Worm (Caenorhabditis elegans): Measurements from ENCODE around the gene slc-25A29.

slc-25A29 gene

ce11 chrV:14658131-14658530, at the start of gene slc-25A29:
Gene slc-25A29, minus strand, starts transcription at chrV:14658175.
- TF ChIP-seq nhr-28 (tag; optimal IDR thresholded peaks at IDR 0.05) (no peak), lsy-12 (tag; optimal IDR thresholded peaks at IDR 0.05) (no peak), pqm-1 (tag; optimal IDR thresholded peaks at IDR 0.05) (no peak), nhr-25 (tag; optimal IDR thresholded peaks at IDR 0.05) (peak; percentile 37), elt-3 (tag; optimal IDR thresholded peaks at IDR 0.05) (peak in 2 of 3 experiments; percentile 54 to 63), nhr-23 (tag; optimal IDR thresholded peaks at IDR 0.05) (peak; percentile 16), unc-62 (GFP tag; optimal IDR thresholded peaks at IDR 0.05) (no peak), R02D3.7 (tag; optimal IDR thresholded peaks at IDR 0.05) (no peak)

ce11 chrV:14698666-14699065, 40.7 kb upstream of the slc-25A29 start, which contains the start of gene set-5:
Gene set-5, plus strand, starts transcription at chrV:14698966.
- TF ChIP-seq ceh-9 (tag; optimal IDR thresholded peaks at IDR 0.05) (no peak), fos-1 (tag; optimal IDR thresholded peaks at IDR 0.05) (no peak), nhr-67 (tag; optimal IDR thresholded peaks at IDR 0.05) (no peak), zag-1 (tag; optimal IDR thresholded peaks at IDR 0.05) (no peak), lin-15B (tag; optimal IDR thresholded peaks at IDR 0.05) (no peak)

ce11 chrV:14698005-14698404, 40.0 kb upstream of the slc-25A29 start:
- TF ChIP-seq egl-27 (tag; optimal IDR thresholded peaks at IDR 0.05) (no peak), ceh-16 (tag; optimal IDR thresholded peaks at IDR 0.05) (no peak), ztf-4 (tag; optimal IDR thresholded peaks at IDR 0.05) (no peak), elt-1 (tag; optimal IDR thresholded peaks at IDR 0.05) (no peak), nhr-76 (tag; optimal IDR thresholded peaks at IDR 0.05) (no peak), ceh-82 (tag; optimal IDR thresholded peaks at IDR 0.05) (no peak), sea-2 (GFP tag; optimal IDR thresholded peaks at IDR 0.05) (no peak), snpc-4 (tag; optimal IDR thresholded peaks at IDR 0.05) (no peak), nfya-1 (tag; optimal IDR thresholded peaks at IDR 0.05; ENCODE audit: insufficient read depth) (no peak), fkh-2 (tag; optimal IDR thresholded peaks at IDR 0.05) (no peak), nhr-12 (tag; optimal IDR thresholded peaks at IDR 0.05) (no peak), eor-1 (tag; optimal IDR thresholded peaks at IDR 0.05) (no peak)

- TF ChIP-seq lin-15B (tag; optimal IDR thresholded peaks at IDR 0.05) (peak; percentile 59), R02D3.7 (tag; optimal IDR thresholded peaks at IDR 0.05) (peak; percentile 12), nhr-12 (tag; optimal IDR thresholded peaks at IDR 0.05) (no peak), ceh-9 (tag; optimal IDR thresholded peaks at IDR 0.05) (no peak), aly-2 (tag; optimal IDR thresholded peaks at IDR 0.05) (no peak), egl-5 (tag; optimal IDR thresholded peaks at IDR 0.05) (peak; percentile 57), egl-27 (tag; optimal IDR thresholded peaks at IDR 0.05) (no peak), elt-1 (tag; optimal IDR thresholded peaks at IDR 0.05) (no peak), nhr-67 (tag; optimal IDR thresholded peaks at IDR 0.05) (no peak), nhr-11 (tag; optimal IDR thresholded peaks at IDR 0.05) (peak; percentile 55), pha-4 (tag; optimal IDR thresholded peaks at IDR 0.05) (peak; percentile 80), nhr-77 (tag; optimal IDR thresholded peaks at IDR 0.05) (no peak), ceh-82 (tag; optimal IDR thresholded peaks at IDR 0.05) (no peak), snpc-4 (tag; optimal IDR thresholded peaks at IDR 0.05) (peak; percentile 77), nhr-25 (tag; optimal IDR thresholded peaks at IDR 0.05) (peak; percentile 85), lsy-12 (tag; optimal IDR thresholded peaks at IDR 0.05) (peak; percentile 3), fos-1 (tag; optimal IDR thresholded peaks at IDR 0.05) (peak; percentile 59), nhr-23 (tag; optimal IDR thresholded peaks at IDR 0.05) (peak; percentile 46), pqm-1 (tag; optimal IDR thresholded peaks at IDR 0.05) (peak; percentile 44), nhr-237 (tag; optimal IDR thresholded peaks at IDR 0.05) (no peak), nhr-28 (tag; optimal IDR thresholded peaks at IDR 0.05) (no peak), hmg-11 (tag; optimal IDR thresholded peaks at IDR 0.05) (peak; percentile 82), skn-1 (tag; optimal IDR thresholded peaks at IDR 0.05) (peak; percentile 26), fkh-10 (GFP tag; optimal IDR thresholded peaks at IDR 0.05) (no peak), nfya-1 (tag; optimal IDR thresholded peaks at IDR 0.05; ENCODE audit: insufficient read depth) (peak; percentile 85), daf-12 (tag; optimal IDR thresholded peaks at IDR 0.05) (no peak), ceh-28 (tag; optimal IDR thresholded peaks at IDR 0.05) (peak; percentile 15), eor-1 (tag; optimal IDR thresholded peaks at IDR 0.05) (no peak), tbx-2 (tag; optimal IDR thresholded peaks at IDR 0.05) (no peak), unc-39 (tag; optimal IDR thresholded peaks at IDR 0.05) (no peak), sea-2 (GFP tag; optimal IDR thresholded peaks at IDR 0.05) (peak; percentile 9), nhr-76 (tag; optimal IDR thresholded peaks at IDR 0.05) (peak; percentile 15), fkh-2 (tag; optimal IDR thresholded peaks at IDR 0.05) (no peak), lin-39 (tag; optimal IDR thresholded peaks at IDR 0.05) (peak; percentile 57), jun-1 (tag; optimal IDR thresholded peaks at IDR 0.05) (peak; percentile 38), unc-62 (GFP tag; optimal IDR thresholded peaks at IDR 0.05) (peak; percentile 18), elt-2 (tag; optimal IDR thresholded peaks at IDR 0.05) (peak; percentile 73), ztf-11 (tag; optimal IDR thresholded peaks at IDR 0.05) (no peak), elt-3 (tag; optimal IDR thresholded peaks at IDR 0.05) (no peak), ZK546.5 (tag; optimal IDR thresholded peaks at IDR 0.05) (no peak), zag-1 (tag; optimal IDR thresholded peaks at IDR 0.05) (no peak)
Measured at ce11 chrV:14696604-14697307, 38.8 kb upstream of the slc-25A29 start, which contains the start of gene unc-112. Gene unc-112, minus strand, starts transcription at chrV:14696654.

Data from whole organism, L3 larva.